Worm (Caenorhabditis elegans) whole organism, L4/young adult: ENCODE measurements around the gene gtf-2E1.

Source experiments
- W03F9.2 ChIP-seq: fragments of 150-350 bp; optimal IDR thresholded peaks from 2 replicates; lab custom pipeline; 2014; ENCODE audit warnings: missing biosample characterization, missing genetic modification characterization
- dao-5 ChIP-seq: sonication (generic microtip); optimal IDR thresholded peaks from 2 replicates; lab custom pipeline; 2016; ENCODE audit warnings: missing genotype, missing genetic modification characterization, moderate library complexity, missing compliant biosample characterization
- him-1 ChIP-seq: sonication (generic microtip); optimal IDR thresholded peaks from 2 replicates; lab custom pipeline; 2016; ENCODE audit warnings: missing genotype, missing genetic modification reagents, missing genetic modification characterization, missing compliant biosample characterization

The gtf-2E1 gene

DNA sequence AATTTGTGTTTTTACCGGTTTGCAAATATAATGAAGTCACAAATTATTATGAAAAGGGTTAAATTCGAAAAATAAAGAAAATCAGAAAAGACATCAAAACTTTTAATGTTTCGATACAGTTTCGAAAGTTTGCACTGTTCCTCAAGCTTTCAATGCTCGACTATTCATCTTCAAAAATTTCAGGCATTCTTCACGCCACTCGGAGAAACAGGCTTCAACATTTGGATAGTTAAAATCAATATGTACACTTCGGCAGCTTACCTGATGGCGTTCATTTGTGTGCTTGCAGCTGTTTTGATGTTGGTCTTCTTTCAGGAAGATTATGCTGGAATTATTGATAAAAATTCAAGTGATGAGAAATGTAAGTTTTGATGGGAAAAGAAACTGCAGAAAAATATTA, 7.9 kb upstream of the gtf-2E1 start:
- TF ChIP-seq him-1: no peak
- TF ChIP-seq dao-5: no peak
- TF ChIP-seq W03F9.2 (tag; lab: Kevin White, UChicago): no peak

DNA sequence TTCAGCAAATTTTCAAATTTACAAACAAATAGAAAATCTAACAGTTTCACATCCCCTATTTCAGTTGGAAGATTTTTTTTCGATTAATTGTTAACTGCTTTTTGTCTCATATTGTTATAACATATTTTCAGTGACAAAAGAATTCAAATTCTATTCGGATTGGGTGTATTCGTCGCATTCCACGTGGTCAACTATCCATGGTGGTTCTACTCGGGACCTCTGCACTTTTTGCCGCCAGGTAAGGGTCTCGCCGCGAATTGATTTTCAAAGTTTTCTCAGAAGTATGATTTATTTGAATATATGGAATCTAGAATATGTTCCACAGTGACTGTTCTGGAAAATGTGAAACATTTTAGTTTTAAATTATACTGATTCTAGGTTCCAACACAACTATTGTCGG, 6.6 kb upstream of the gtf-2E1 start:
- no peak for TF ChIP-seq dao-5
- no peak for TF ChIP-seq him-1
- no peak for TF ChIP-seq W03F9.2 (tag; lab: Kevin White, UChicago)

DNA sequence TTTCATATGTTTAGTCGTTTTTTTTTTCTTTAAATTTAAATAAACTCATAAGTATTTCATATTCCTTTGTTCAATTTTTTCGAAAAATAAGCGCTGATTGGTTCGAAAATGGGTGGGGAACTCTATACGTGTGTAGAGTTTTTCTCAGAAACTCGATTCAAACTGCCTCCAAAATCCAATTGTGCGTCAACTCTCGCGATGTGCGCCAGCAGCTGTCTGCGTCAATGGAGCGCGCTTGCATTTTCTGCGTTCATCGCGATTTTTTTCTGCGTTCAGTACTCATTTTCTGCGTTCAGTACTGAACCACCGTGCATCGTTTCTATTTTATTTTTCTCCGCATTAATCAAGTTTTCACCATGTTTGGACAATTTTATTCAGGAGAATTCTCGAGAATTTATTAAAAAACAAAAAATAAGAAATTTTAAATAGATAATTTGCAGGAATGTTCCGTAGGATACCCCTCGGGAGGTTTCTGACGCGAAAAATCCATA, 5.4 kb upstream of the gtf-2E1 start, which contains the start of gene eelo-2:
eelo-2 (plus strand) TSS at position 441 of the 491 bp plus-strand sequence.
- peak; percentile 82 for TF ChIP-seq him-1
- peak; percentile 98 for TF ChIP-seq W03F9.2 (tag; lab: Kevin White, UChicago)
- TF ChIP-seq dao-5: no peak

DNA sequence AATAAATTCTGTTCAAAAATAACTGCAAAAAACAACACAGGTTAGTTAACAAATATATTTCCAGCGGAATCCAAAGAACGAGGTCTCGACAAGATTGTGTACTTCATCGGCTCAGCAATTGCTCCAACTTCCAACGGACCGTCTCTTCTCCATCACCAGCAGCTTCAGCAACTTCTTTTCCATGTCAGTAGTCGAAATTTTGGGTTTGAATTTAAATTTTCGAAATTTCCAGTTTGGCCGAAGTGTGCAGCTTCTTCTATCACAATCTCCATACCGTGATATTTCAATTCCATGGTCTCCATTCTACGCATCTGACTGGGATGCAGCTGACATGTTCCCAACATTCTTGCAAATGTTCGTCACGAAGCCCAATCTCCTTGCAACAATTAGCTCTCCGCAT, 1.7 kb upstream of the gtf-2E1 start:
- no peak for TF ChIP-seq dao-5
- no peak for TF ChIP-seq him-1
- no peak for TF ChIP-seq W03F9.2 (tag; lab: Kevin White, UChicago)

DNA sequence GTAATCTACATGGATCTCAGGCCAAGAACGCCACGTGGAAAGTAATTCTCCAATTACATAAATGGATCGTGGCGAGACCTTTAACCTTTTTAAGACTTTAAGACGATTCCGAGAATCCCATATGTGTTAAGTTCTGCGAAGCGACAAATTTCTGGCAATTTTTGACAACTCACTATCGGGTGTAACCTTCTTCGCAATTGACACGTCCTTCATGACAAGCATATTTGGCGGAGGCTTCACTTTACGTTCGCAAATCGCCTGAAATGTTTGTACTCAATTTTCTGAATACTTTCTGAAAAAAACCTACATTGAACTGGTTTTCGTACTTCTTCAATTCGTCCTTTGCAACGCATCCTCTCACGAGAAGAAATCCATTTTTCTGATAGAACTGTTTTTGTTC, 3.7 kb downstream of the gtf-2E1 start:
- TF ChIP-seq him-1 (no peak), dao-5 (no peak), W03F9.2 (tag; lab: Kevin White, UChicago) (no peak)

DNA sequence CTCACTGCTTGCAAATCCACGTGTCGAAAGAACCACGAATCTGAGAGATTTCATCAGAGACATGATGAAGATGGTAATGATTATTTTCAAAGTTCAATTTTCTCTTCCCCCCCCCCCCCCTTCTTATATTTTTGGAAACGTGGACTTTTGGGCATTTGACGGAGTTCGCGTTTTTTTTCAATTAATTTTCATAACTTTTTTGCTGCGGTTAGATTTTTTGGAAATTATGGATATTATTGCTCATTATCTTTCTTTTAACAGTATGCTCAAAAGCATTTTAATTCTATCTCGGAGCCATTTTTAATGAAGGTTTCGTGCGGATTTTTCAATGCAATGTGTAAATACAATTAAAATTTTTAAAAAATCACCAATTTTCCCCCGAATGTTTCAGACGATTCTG, 4.2 kb downstream of the gtf-2E1 start, which contains the start of gene phyh-1:
phyh-1 (minus strand) TSS at position 101 of the 400 bp plus-strand sequence.
- TF ChIP-seq him-1: no peak
- no peak for TF ChIP-seq W03F9.2 (tag; lab: Kevin White, UChicago)
- no peak for TF ChIP-seq dao-5

DNA sequence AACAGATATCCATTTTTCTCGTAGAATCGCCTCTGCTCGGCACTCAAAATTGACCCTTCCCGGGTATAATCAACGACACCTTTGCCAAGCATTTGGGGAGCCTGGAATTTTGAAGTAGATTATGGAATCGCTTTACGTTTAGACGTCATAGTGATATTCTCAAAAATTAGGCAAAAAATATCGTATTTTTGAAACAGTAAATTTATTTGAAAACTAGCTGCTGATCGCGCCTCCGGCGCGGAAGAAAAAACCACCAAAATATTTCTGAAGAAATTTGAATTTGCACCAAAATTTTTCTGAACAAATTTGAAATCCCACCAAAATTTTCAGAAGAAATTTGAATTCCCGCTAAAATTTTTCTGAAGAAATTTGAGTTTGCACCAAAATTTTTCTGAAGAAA, 7.3 kb downstream of the gtf-2E1 start, which contains the start of gene ZK550.6:
ZK550.6 (minus strand) TSS at position 101 of the 400 bp plus-strand sequence.
- TF ChIP-seq dao-5 (no peak), W03F9.2 (tag; lab: Kevin White, UChicago) (no peak), him-1 (no peak)

DNA sequence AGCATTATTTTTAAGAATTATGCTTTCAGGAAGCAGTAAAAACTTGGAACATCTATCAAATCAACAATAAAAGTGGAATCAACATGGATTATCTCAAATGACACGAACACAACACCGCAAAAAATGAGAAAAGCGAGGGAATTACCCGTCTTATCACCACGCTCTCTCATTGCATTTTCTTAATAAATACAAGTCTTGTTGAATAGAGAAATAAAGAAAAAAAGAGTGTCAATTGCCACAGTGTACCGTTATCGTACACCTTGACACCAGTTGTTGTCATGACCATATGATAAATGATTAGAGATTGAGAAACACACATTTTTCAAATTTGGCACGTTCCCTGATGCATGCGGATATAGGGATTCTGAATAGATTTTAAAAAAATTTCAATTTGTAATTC, 8.6 kb downstream of the gtf-2E1 start:
- TF ChIP-seq dao-5: no peak
- TF ChIP-seq him-1: no peak
- no peak for TF ChIP-seq W03F9.2 (tag; lab: Kevin White, UChicago)

DNA sequence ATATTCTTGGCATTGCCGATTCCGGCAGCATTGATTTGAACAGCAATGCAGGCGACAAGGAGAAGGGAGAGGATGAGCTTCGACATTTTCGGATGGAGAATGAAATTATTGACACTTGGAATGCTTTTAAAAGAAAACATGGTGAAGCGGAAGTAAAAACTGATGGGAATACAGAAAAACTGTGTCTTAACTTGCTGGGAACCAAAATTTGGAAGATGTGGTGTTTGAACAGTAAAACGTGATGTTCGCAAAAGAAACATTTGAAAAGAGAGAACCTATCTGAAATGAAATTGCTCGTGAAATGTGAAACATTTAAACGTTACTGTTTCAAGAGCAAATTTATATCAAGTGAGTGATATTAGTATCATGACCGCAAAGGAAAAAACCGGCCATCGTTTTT, 9.6 kb downstream of the gtf-2E1 start, which contains the start of gene F26D10.13:
F26D10.13 (minus strand) TSS at position 101 of the 400 bp plus-strand sequence.
- no peak for TF ChIP-seq dao-5
- TF ChIP-seq W03F9.2 (tag; lab: Kevin White, UChicago): no peak
- no peak for TF ChIP-seq him-1

DNA sequence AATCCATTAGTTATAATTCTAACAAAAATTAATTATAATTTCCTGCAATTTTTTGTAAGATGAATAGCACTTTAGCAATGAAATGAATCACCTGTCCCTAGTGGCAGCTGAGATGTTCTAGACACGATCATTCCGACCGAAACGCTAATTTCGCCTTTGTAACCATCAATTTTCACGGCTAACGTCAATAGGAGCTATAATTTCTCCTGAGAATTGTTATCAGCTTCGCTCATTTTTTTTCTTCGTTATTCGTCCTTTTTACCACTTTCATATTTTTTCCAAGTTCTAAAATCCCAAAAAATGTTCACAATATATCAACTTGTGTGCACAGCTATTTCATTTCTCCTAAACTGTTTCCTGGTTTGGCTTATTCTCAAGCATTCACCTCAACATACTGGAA, 10.2 kb downstream of the gtf-2E1 start, which contains the start of gene str-187:
str-187 (plus strand) TSS at position 301 of the 400 bp plus-strand sequence.
- no peak for TF ChIP-seq him-1
- TF ChIP-seq W03F9.2 (tag; lab: Kevin White, UChicago): no peak
- TF ChIP-seq dao-5: no peak

DNA sequence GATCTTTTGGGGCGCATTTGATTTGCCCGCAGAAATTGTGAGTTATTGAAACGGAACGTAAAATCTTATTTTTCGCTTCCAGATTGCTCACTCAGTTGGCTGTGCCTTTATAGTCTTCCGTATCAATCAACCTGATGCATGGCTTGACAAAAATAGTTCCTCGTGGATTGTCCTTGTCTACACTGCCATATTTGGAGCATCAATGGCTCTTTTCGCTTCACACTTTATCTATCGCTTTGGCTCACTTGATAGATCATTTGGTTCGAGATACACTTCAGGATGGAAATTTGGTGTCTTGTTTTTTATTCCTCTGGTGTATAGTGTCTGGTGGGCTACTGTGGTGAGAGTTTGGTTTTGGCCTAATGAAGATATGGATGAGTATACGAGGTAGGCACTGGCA, 10.6 kb downstream of the gtf-2E1 start:
- TF ChIP-seq W03F9.2 (tag; lab: Kevin White, UChicago): no peak
- TF ChIP-seq dao-5: no peak
- TF ChIP-seq him-1: no peak

DNA sequence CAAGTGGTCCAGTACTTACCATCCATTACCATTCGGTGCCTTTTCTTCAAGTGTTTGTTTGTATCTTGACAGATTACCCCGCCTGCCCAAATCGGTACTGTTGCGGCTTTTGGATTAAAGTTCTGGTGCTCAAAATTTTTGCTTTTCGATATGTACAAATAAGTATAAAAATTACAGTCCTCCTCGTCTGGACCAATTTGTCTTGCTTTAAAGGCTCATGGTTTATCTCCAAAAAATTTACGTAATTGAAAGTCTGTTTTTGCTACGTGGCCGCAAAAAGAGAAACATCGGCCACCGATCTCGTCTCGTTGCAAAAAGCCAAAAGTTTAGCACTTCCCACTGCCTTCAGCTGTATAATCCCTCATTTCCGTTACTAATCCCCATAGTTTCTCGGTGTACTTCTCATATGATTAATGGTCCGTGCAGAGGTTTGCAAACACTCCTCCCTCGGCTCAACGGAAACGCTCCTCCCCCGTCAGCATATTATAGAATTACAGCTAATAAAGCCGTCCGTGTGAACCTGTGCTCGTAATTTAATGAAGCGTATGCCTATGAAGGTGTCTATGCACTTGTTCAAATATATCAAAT, 12.3 kb downstream of the gtf-2E1 start:
- TF ChIP-seq him-1 (no peak), W03F9.2 (tag; lab: Kevin White, UChicago) (no peak), dao-5 (no peak)

DNA sequence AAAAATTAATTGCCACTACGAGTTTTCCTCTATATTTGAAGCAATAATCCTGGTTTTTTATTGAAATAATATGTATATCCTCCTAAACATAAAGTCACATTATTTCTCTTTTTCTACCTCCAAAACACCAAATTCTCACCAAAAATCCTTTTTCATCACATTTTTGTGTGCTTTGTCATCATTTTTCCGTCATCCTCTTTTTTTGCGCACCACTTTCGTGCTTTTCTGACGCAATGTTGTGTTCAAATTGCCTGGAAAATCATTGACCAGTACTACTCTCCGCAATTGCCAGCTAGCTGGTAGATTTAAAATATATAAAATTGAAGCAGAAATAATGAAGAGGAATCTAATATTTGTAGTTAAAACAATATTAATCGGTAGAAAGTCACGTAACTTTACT, 13.0 kb downstream of the gtf-2E1 start:
- TF ChIP-seq dao-5 (no peak), W03F9.2 (tag; lab: Kevin White, UChicago) (no peak), him-1 (no peak)

DNA sequence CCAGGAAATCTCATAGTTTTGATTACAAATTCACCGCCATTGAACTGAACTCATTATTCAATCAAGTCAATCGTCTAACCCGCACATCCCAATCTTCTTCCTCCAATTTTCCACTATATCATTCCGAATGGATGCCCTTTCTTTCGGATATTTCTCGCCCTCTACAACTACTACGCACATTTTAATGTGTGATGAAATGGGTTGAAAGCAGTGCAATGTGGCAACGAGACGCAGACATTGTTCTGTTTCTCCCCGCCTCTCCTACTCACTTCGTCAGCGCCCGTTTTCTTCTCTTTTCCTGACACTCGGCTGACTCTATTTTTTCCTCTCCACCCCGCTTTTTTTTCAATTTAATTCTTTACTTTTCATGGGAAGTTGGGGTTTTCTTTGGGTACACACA, 13.5 kb downstream of the gtf-2E1 start:
- TF ChIP-seq dao-5: no peak
- TF ChIP-seq W03F9.2 (tag; lab: Kevin White, UChicago): peak; percentile 12
- TF ChIP-seq him-1: no peak

DNA sequence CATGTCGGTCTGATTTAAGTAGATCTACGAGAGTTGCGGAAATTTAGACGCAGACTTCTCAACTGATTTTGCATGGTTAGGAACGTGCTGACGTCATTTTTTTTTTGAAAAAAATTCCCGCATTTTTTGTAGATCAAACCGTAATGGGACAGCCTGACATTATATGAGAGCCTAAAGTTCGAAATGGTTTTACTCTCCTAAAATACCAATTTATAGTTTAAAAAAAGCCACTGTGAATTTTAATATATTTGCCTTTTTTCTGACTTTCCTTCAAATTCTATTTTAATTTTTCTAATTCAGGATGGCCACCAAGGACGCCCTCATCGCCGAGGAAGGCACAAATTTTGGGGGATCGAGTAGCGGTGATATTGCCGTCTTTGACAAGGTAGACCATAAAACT, 13.9 kb downstream of the gtf-2E1 start, which contains the start of gene atgp-1:
atgp-1 (plus strand) TSS at position 301 of the 400 bp plus-strand sequence.
- TF ChIP-seq him-1: no peak
- no peak for TF ChIP-seq dao-5
- no peak for TF ChIP-seq W03F9.2 (tag; lab: Kevin White, UChicago)

DNA sequence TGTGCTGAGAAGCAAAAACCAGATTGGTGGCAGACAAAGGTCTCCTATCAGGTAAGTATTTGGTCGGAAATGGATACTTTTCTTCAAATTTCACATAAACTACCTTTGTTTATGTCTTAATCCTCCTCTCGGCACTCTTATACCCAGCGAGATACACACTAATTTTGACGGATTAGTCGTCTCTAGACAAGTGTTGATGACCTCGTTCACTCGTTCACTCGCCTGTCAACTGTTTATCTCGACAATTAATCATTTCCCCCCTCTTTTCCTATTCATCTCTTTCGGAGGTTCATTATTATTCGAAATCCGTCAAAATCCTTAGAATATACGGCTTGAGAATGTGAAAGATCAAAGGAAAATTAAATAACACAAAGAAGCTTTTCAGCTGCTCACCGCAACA, 14.6 kb downstream of the gtf-2E1 start:
- TF ChIP-seq him-1 (no peak), dao-5 (no peak), W03F9.2 (tag; lab: Kevin White, UChicago) (no peak)
